Fruit fly (Drosophila melanogaster): ENCODE measurements around the gene CG33116.

DNA sequence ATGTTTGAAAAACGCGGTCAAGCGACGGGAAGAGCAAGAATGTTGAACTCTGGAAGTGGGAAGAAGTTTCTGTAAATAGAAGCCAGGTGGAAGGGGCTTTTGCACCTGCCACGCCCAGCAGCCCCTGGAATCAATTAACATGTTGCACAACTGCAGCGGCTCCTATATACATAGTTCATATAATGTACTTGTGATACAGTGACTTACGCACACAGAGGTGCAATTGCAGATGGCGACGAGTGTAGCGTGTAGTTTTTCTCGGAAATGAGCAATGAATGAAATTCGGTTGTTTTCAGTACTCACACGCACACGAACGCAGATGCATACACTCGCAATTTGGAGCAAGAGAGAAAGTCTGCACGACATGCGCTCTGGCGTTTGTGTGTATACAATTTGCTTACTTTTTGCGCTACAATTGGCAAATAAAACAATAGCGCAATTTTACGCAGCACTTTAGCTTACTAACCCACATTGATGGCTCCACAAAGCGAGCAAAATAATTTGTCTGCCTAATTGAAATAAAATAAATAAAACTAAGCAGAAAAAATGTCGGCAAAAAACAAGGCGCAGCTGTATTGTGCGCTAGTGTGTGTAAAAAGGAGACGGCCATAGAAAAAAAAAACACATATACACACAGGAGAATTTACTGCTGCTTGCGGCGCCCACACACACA is 43.2 kb downstream of the CG33116 start:
- TF ChIP-seq Optix (GFP tag; IDR thresholded peaks at IDR 0.05): no peak
- TF ChIP-seq amos (GFP tag; IDR thresholded peaks at IDR 0.05; ENCODE audit: partially characterized antibody): no peak
- no peak for TF ChIP-seq CG1832 (GFP tag; optimal IDR thresholded peaks at IDR 0.05)
- no peak for TF ChIP-seq Mrtf (GFP tag; IDR thresholded peaks at IDR 0.05)
- no peak for TF ChIP-seq Taf1 (GFP tag; IDR thresholded peaks at IDR 0.05)
